Worm (Caenorhabditis elegans) whole organism, early embryonic: ENCODE results near the gene scav-5.
A peak's percentile ranks its signal among the peaks of the same experiment; 100 is the strongest.

ENCODE experiments used
- B0310.2 ChIP-seq: sonication (generic microtip); optimal IDR thresholded peaks from 2 replicates; lab custom pipeline; 2016; ENCODE audit warnings: mild to moderate bottlenecking, missing genetic modification characterization, missing compliant biosample characterization
- F13C5.2 ChIP-seq: sonication (generic microtip); optimal IDR thresholded peaks from 2 replicates; lab custom pipeline; 2017; ENCODE audit warnings: mild to moderate bottlenecking, missing genetic modification characterization, inconsistent platforms, missing compliant biosample characterization
- aly-1 ChIP-seq: sonication (generic microtip); optimal IDR thresholded peaks from 2 replicates; lab custom pipeline; 2016; ENCODE audit warnings: missing genetic modification characterization, missing compliant biosample characterization
- ama-1 ChIP-seq: fragments of 150-350 bp; optimal IDR thresholded peaks from 2 replicates; lab custom pipeline; 2014
- ceh-13 ChIP-seq: fragments of 200-800 bp; sonication (Bioruptor generic); optimal IDR thresholded peaks from 2 replicates; lab custom pipeline; 2018; ENCODE audit warnings: mild to moderate bottlenecking, missing genetic modification characterization, missing compliant biosample characterization
- ceh-36 ChIP-seq: sonication (generic microtip); optimal IDR thresholded peaks from 2 replicates; lab custom pipeline; 2016; ENCODE audit warnings: missing genetic modification characterization, inconsistent platforms, missing compliant biosample characterization
- flt-1 ChIP-seq: fragments of 200-800 bp; sonication (Bioruptor generic); IDR thresholded peaks from 2 replicates; pipeline ENCODE4 v1.3.6; 2022; ENCODE audit warnings: missing genetic modification characterization, missing compliant biosample characterization
- hmbx-1 ChIP-seq: sonication (generic microtip); optimal IDR thresholded peaks from 2 replicates; lab custom pipeline; 2016; ENCODE audit warnings: mild to moderate bottlenecking, missing genetic modification characterization, missing compliant biosample characterization
- hmg-4 ChIP-seq: fragments of 200-800 bp; sonication (Bioruptor generic); optimal IDR thresholded peaks from 2 replicates; lab custom pipeline; 2018; ENCODE audit warnings: mild to moderate bottlenecking, missing genetic modification characterization, missing compliant biosample characterization
- pes-1 ChIP-seq: fragments of 200-800 bp; sonication (Bioruptor generic); IDR thresholded peaks from 2 replicates; pipeline ENCODE4 v1.3.6; 2022; ENCODE audit warnings: missing genetic modification reagents, missing genetic modification characterization, missing compliant biosample characterization
- scrt-1 ChIP-seq: fragments of 200-800 bp; sonication (Bioruptor generic); IDR thresholded peaks from 2 replicates; pipeline ENCODE4 v1.3.6; 2022; ENCODE audit warnings: missing genetic modification characterization, missing compliant biosample characterization
- tbx-37 ChIP-seq: fragments of 200-800 bp; sonication (Bioruptor generic); conservative IDR thresholded peaks from 2 replicates; pipeline ENCODE4 v1.3.6; 2022; ENCODE audit warnings: missing genetic modification reagents, missing genetic modification characterization, missing compliant biosample characterization
- tra-4 ChIP-seq: sonication (generic microtip); optimal IDR thresholded peaks from 2 replicates; lab custom pipeline; 2017; ENCODE audit warnings: missing genetic modification characterization, missing compliant biosample characterization

The scav-5 gene

DNA sequence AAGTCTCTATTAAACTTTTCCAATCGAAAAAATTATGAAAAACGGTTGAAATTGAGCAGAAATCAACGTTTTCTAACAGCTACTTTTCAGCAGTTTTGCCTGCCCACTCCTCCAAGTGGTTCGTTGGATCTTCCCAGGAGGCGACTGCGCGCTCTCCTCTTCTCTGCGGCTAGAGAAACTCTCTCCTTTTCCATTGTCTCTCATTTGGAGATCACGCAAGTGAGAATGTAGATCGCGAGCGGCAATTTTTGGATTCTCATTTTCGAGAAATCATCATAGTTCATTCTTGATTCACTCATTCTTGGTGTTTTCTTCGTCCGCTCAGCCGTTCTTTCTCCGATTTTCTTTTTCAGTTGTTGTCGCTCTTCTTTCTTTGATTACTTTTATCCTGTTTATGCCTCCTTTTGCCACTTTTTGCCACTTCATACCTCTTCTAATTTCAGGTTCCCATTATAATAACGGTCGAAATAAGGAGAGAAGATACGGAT, 25.7 kb downstream of the scav-5 start, which contains the start of gene mrp-4:
TSS of gene mrp-4 (plus strand) at position 438 of the 488 bp plus-strand sequence.
- TF ChIP-seq hmg-4 (GFP tag; lab: Kevin White, UChicago) (no peak), flt-1 (GFP tag; lab: Robert Waterston, UW) (no peak)

DNA sequence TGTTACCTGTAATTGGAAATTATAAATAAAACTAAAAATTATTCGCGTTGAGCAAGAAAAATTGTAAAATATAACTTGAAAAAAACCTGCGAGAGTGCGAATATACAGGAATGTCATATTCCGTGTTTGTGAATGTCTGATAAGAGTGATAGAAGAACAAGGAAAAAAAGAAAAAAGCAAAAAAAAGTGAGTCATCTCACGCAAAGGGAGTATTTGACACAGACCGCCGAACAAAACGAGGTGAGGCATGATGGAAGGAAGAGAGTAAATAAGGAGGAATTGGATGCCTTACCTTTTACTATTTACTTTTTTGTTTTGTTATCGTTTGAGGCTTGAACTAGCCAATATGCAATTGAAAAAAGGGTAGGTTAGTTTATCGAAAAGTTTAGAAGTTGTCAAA, 34.2 kb downstream of the scav-5 start, which contains the start of gene F21G4.1:
TSS of gene F21G4.1 (minus strand) at position 6 of the 400 bp plus-strand sequence.
- TF ChIP-seq ceh-13 (no peak), scrt-1 (no peak)

DNA sequence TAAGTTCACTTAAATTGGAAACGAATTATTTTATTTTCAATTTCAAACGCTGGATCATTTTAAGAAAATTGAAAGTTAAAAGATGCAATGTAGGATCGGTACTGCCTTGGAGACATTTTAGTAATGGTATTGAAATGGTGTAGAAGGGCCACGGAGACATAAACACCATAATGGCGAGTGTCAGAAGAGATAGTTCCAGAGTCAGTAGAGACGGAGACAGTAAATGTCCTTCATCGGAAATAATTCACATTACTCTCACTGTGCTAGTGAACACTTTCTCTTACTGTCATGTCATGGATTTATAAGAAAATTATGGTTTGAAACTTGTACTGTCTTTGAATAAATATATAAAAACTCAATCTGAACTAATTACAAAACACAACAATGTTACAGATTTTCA, 34.9 kb downstream of the scav-5 start:
- TF ChIP-seq ceh-13 (no peak), ama-1 (lab: Kevin White, UChicago) (no peak), F13C5.2 (tag; lab: Kevin White, UChicago) (no peak), B0310.2 (tag; lab: Kevin White, UChicago) (no peak), tra-4 (no peak), flt-1 (GFP tag; lab: Robert Waterston, UW) (no peak), tbx-37 (no peak)

DNA sequence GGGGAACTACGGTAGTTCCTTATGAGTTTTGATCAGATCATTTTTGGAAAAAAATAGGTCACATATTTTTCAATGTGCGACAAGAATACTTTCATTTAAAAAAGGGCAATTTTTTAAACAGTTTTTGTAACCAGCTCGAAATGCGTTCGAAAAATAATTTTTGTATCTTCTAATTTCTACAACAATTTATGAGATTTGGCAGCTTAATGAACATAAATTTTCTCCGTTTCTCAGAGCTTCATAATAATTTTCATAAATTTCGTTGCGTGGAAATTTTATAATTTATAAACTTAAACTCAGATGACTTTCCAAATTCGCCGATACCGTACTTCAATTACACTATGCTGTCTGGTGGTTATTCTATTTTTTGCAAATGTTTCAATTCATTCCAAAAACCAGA, 36.7 kb downstream of the scav-5 start, which contains the start of gene F21G4.3:
TSS of gene F21G4.3 (plus strand) at position 301 of the 400 bp plus-strand sequence.
- no peak for TF ChIP-seq ceh-36
- no peak for TF ChIP-seq ceh-13
- no peak for TF ChIP-seq F13C5.2 (tag; lab: Kevin White, UChicago)
- no peak for TF ChIP-seq B0310.2 (tag; lab: Kevin White, UChicago)
- no peak for TF ChIP-seq scrt-1
- TF ChIP-seq aly-1 (tag; lab: Kevin White, UChicago): no peak

DNA sequence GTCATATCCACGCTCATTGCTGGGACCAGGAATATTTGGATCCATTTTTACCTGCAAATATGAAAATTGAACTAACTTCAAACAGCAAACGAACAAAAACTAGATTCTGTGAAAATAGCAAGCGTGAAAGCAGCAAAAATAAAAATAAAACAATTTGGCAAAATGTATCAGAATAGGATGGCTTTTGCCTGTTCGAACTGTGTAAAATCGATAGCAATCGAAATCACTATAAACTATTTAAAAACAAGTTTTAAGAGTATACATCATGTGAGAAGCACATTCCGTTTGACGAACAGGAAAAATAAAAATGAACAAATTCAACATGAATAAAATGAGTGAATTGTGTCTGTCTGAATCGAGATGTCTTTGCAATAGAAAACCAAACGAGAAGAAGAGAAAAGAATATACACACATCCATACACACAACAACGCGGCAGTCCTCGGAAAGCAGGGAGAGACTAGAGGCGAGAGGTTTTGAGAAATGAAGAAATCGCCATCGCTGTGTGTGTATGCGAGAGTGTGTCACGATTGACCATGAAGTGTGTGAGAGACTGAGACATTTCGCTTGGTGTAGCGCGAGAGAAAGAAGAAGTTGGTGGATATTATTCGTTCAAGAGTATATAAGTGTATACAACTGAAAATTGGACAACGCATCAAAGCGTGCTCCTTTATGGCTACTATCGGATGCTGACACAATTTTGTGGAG, 41.4 kb downstream of the scav-5 start, which contains the start of gene phf-34:
TSS of gene phf-34 (minus strand) at position 51 of the 706 bp plus-strand sequence.
- TF ChIP-seq tra-4 (no peak), aly-1 (tag; lab: Kevin White, UChicago) (peak; percentile 22), scrt-1 (no peak), flt-1 (GFP tag; lab: Robert Waterston, UW) (no peak), pes-1 (GFP tag; lab: Robert Waterston, UW) (no peak)

DNA sequence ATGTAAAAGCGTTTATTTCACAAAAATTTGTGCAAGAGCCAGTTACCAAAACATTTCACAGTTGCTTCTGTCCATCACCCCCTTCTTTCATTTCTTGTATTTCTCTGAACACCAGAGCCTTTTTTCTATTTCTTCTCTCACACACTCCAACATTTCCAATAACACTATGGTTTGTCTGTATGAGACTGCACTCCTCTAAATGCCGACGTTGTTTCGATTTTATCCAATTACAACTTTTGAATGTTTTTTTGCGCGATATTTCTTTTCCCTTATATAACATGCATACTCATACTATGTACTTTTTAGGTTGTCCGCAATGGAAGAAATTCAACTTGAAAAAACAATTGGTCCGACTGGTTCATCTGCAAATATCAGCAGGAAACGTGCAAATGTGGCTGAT, 47.7 kb downstream of the scav-5 start, which contains the start of gene F21G4.5:
TSS of gene F21G4.5 (plus strand) at position 301 of the 400 bp plus-strand sequence.
- TF ChIP-seq B0310.2 (tag; lab: Kevin White, UChicago) (no peak), scrt-1 (no peak), F13C5.2 (tag; lab: Kevin White, UChicago) (no peak), ceh-13 (no peak), pes-1 (GFP tag; lab: Robert Waterston, UW) (no peak), hmbx-1 (tag; lab: Kevin White, UChicago) (no peak), aly-1 (tag; lab: Kevin White, UChicago) (no peak)
